Worm (Caenorhabditis elegans): ENCODE measurements around the gene H05C05.2.

ce11 chrIII:2912916-2913315 is 52.5 kb downstream of the H05C05.2 start:
- TF ChIP-seq tbx-11 (GFP tag; IDR thresholded peaks at IDR 0.05) = no peak
- TF ChIP-seq ama-1 (optimal IDR thresholded peaks at IDR 0.05) = no peak
- TF ChIP-seq hmg-4 (GFP tag; optimal IDR thresholded peaks at IDR 0.05) = no peak
- TF ChIP-seq flt-1 (GFP tag; IDR thresholded peaks at IDR 0.05) = no peak
- TF ChIP-seq F13C5.2 (tag; optimal IDR thresholded peaks at IDR 0.05) = no peak
- TF ChIP-seq hnd-1 (tag; optimal IDR thresholded peaks at IDR 0.05) = no peak
- no peak for TF ChIP-seq scrt-1 (GFP tag; IDR thresholded peaks at IDR 0.05)
- no peak for TF ChIP-seq ceh-13 (GFP tag; optimal IDR thresholded peaks at IDR 0.05)
- TF ChIP-seq tbx-37 (GFP tag; conservative IDR thresholded peaks at IDR 0.05) = no peak
- TF ChIP-seq B0310.2 (tag; optimal IDR thresholded peaks at IDR 0.05) = no peak
- no peak for TF ChIP-seq sea-1 (GFP tag; conservative IDR thresholded peaks at IDR 0.05)
